Worm (Caenorhabditis elegans) whole organism, L4 larva: ENCODE measurements around the gene test-1.

Experiments used
- F49E8.2 ChIP-seq: sonication (generic microtip); optimal IDR thresholded peaks from 2 replicates; lab custom pipeline; 2016; ENCODE audit warnings: missing compliant biosample characterization, mild to moderate bottlenecking, missing genetic modification characterization, borderline replicate concordance
- Y5F2A.4 ChIP-seq: fragments of 200-800 bp; sonication (Bioruptor generic); optimal IDR thresholded peaks from 2 replicates; lab custom pipeline; 2018; ENCODE audit warnings: mild to moderate bottlenecking, missing genetic modification characterization, missing compliant biosample characterization
- Y75B8A.6 ChIP-seq: fragments of 200-800 bp; sonication (Bioruptor generic); IDR thresholded peaks from 2 replicates; pipeline ENCODE4 v1.3.6; 2022; ENCODE audit warnings: missing genetic modification reagents, missing genetic modification characterization, missing compliant biosample characterization
- ZK546.5 ChIP-seq, 2 experiments: sonication (generic microtip); optimal IDR thresholded peaks; 2 replicates each; lab custom pipeline; 2017; ENCODE audit warnings: missing biosample characterization in 2 of 2, missing genetic modification characterization in 2 of 2
- aha-1 ChIP-seq: fragments of 150-350 bp; peaks from one replicate; lab custom pipeline; 2014; ENCODE audit warnings: missing biosample characterization, missing genetic modification characterization
- aly-2 ChIP-seq: sonication (generic microtip); optimal IDR thresholded peaks from 2 replicates; lab custom pipeline; 2018; ENCODE audit warnings: missing biosample characterization, missing genetic modification characterization
- ceh-82 ChIP-seq: sonication (generic microtip); optimal IDR thresholded peaks from 2 replicates; lab custom pipeline; 2017; ENCODE audit warnings: missing biosample characterization, missing genetic modification characterization
- daf-12 ChIP-seq: fragments of 150-350 bp; optimal IDR thresholded peaks from 2 replicates; lab custom pipeline; 2014; ENCODE audit warnings: missing biosample characterization, missing genetic modification reagents, missing genetic modification characterization
- daf-16 ChIP-seq, 3 experiments: sonication (generic microtip); optimal IDR thresholded peaks; 2 replicates each; lab custom pipeline; 2016 to 2017; ENCODE audit warnings: missing genetic modification characterization in 3 of 3, missing genetic modification reagents in 3 of 3, mild to moderate bottlenecking in 2 of 3, missing compliant biosample characterization in 2 of 3, missing biosample characterization in 1 of 3, moderate library complexity in 1 of 3
- dmd-8 ChIP-seq: fragments of 200-800 bp; sonication (Bioruptor generic); IDR thresholded peaks from 2 replicates; pipeline ENCODE4 v1.3.6; 2022; ENCODE audit warnings: missing genetic modification characterization, missing compliant biosample characterization
- dmd-9 ChIP-seq: fragments of 200-800 bp; sonication (Bioruptor generic); IDR thresholded peaks from 2 replicates; pipeline ENCODE4 v1.3.6; 2022; ENCODE audit warnings: missing genetic modification reagents, missing genetic modification characterization, missing compliant biosample characterization
- dve-1 ChIP-seq: sonication (generic microtip); optimal IDR thresholded peaks from 2 replicates; lab custom pipeline; 2017; ENCODE audit warnings: antibody characterized with exemption, mild to moderate bottlenecking, missing genetic modification characterization, missing compliant biosample characterization; ENCODE audit not compliant: insufficient read depth
- egl-43 ChIP-seq: fragments of 200-800 bp; sonication (Bioruptor generic); IDR thresholded peaks from 2 replicates; pipeline ENCODE4 v1.3.6; 2022; ENCODE audit warnings: missing genetic modification reagents, missing genetic modification characterization, missing compliant biosample characterization
- hlh-11 ChIP-seq: fragments of 200-800 bp; sonication (Bioruptor generic); optimal IDR thresholded peaks from 2 replicates; lab custom pipeline; 2018; ENCODE audit warnings: mild to moderate bottlenecking, missing genetic modification characterization, missing compliant biosample characterization
- hlh-30 ChIP-seq: sonication (generic microtip); optimal IDR thresholded peaks from 2 replicates; lab custom pipeline; 2017; ENCODE audit warnings: antibody characterized with exemption, mild to moderate bottlenecking, missing genetic modification characterization, missing compliant biosample characterization; ENCODE audit not compliant: insufficient read depth
- hmg-1.1 ChIP-seq: fragments of 200-800 bp; sonication (Bioruptor generic); IDR thresholded peaks from 2 replicates; pipeline ENCODE4 v1.3.6; 2022; ENCODE audit warnings: missing genetic modification reagents, missing genetic modification characterization, missing compliant biosample characterization
- lin-38 ChIP-seq: fragments of 200-800 bp; sonication (Bioruptor generic); IDR thresholded peaks from 2 replicates; pipeline ENCODE4 v1.3.6; 2022; ENCODE audit warnings: missing genetic modification reagents, missing genetic modification characterization, missing compliant biosample characterization
- lsy-2 ChIP-seq, 2 experiments: fragments of 150-350 bp in 1 of 2; sonication (generic microtip) in 1 of 2; optimal IDR thresholded peaks; 2 replicates each; lab custom pipeline; 2014 to 2017; ENCODE audit warnings: missing biosample characterization in 2 of 2, missing genetic modification characterization in 2 of 2
- mdt-29 ChIP-seq: fragments of 200-800 bp; sonication (Bioruptor generic); IDR thresholded peaks from 2 replicates; pipeline ENCODE4 v1.3.6; 2022; ENCODE audit warnings: missing genetic modification reagents, missing genetic modification characterization, missing compliant biosample characterization
- nhr-10 ChIP-seq: fragments of 150-350 bp; optimal IDR thresholded peaks from 2 replicates; lab custom pipeline; 2014; ENCODE audit warnings: missing biosample characterization, missing genetic modification characterization
- nhr-11 ChIP-seq: fragments of 150-350 bp; optimal IDR thresholded peaks from 2 replicates; lab custom pipeline; 2014; ENCODE audit warnings: missing biosample characterization, missing genetic modification characterization
- nhr-237 ChIP-seq: sonication (generic microtip); optimal IDR thresholded peaks from 2 replicates; lab custom pipeline; 2017; ENCODE audit warnings: missing biosample characterization, missing genetic modification characterization
- nhr-48 ChIP-seq: sonication (generic microtip); optimal IDR thresholded peaks from 2 replicates; lab custom pipeline; 2016; ENCODE audit warnings: mild to moderate bottlenecking, missing genetic modification characterization, missing compliant biosample characterization
- pha-4 ChIP-seq, 2 experiments: fragments of 150-350 bp in 1 of 2; fragments of 200-800 bp in 1 of 2; sonication (Bioruptor generic) in 1 of 2; IDR thresholded peaks in 1 of 2; optimal IDR thresholded peaks in 1 of 2; 2 replicates each; pipeline versions ENCODE4 v1.3.6 to Lab custom; 2014 to 2022; ENCODE audit warnings: missing genetic modification characterization in 2 of 2, missing genetic modification reagents in 2 of 2, missing biosample characterization in 1 of 2, missing compliant biosample characterization in 1 of 2
- saeg-2 ChIP-seq: fragments of 200-800 bp; sonication (Bioruptor generic); IDR thresholded peaks from 2 replicates; pipeline ENCODE4 v1.3.6; 2022; ENCODE audit warnings: missing genetic modification reagents, missing genetic modification characterization, missing compliant biosample characterization
- snpc-4 ChIP-seq: fragments of 150-350 bp; optimal IDR thresholded peaks from 2 replicates; lab custom pipeline; 2014; ENCODE audit warnings: missing biosample characterization, missing genetic modification characterization
- tag-97 ChIP-seq: fragments of 200-800 bp; sonication (Bioruptor generic); IDR thresholded peaks from 2 replicates; pipeline ENCODE4 v1.3.6; 2022; ENCODE audit warnings: missing genetic modification characterization, missing compliant biosample characterization
- unc-39 ChIP-seq: sonication (generic microtip); optimal IDR thresholded peaks from 2 replicates; lab custom pipeline; 2017; ENCODE audit warnings: missing biosample characterization, missing genetic modification characterization
- zip-11 ChIP-seq: fragments of 200-800 bp; sonication (Bioruptor generic); IDR thresholded peaks from 2 replicates; pipeline ENCODE4 v1.3.6; 2022; ENCODE audit warnings: missing genetic modification characterization, missing compliant biosample characterization
- ztf-11 ChIP-seq: fragments of 150-350 bp; optimal IDR thresholded peaks from 2 replicates; lab custom pipeline; 2014; ENCODE audit warnings: missing biosample characterization, missing genetic modification characterization

The test-1 gene

ce11 chrIV:2111300-2111874, 25.4 kb upstream of the test-1 start, which contains the start of gene che-6 (continued):
- 0 out of 2 replicates have a peak, but pooled peaks have one; percentile 51 for TF ChIP-seq pha-4 (GFP tag; IDR thresholded peaks at IDR 0.05; lab: Robert Waterston, UW)
- no peak for TF ChIP-seq pha-4 (tag; optimal IDR thresholded peaks at IDR 0.05; lab: Kevin White, UChicago)
- TF ChIP-seq ZK546.5 (tag; optimal IDR thresholded peaks at IDR 0.05; lab: Kevin White, UChicago) = no peak
- TF ChIP-seq dve-1 (tag; lab: Kevin White, UChicago) = peak; percentile 45
- peak; percentile 60; the same call in 1 of the 2 replicates for TF ChIP-seq saeg-2 (GFP tag; lab: Robert Waterston, UW)
- no peak for TF ChIP-seq daf-16 (GFP tag; optimal IDR thresholded peaks at IDR 0.05; lab: Kevin White, UChicago)
- peak; percentile 22 for TF ChIP-seq daf-16 (tag; optimal IDR thresholded peaks at IDR 0.05; lab: Kevin White, UChicago)
- no peak for TF ChIP-seq dmd-9 (GFP tag; lab: Robert Waterston, UW)
- 0 out of 2 replicates have a peak, but pooled peaks have one; percentile 44 for TF ChIP-seq Y75B8A.6

DNA sequence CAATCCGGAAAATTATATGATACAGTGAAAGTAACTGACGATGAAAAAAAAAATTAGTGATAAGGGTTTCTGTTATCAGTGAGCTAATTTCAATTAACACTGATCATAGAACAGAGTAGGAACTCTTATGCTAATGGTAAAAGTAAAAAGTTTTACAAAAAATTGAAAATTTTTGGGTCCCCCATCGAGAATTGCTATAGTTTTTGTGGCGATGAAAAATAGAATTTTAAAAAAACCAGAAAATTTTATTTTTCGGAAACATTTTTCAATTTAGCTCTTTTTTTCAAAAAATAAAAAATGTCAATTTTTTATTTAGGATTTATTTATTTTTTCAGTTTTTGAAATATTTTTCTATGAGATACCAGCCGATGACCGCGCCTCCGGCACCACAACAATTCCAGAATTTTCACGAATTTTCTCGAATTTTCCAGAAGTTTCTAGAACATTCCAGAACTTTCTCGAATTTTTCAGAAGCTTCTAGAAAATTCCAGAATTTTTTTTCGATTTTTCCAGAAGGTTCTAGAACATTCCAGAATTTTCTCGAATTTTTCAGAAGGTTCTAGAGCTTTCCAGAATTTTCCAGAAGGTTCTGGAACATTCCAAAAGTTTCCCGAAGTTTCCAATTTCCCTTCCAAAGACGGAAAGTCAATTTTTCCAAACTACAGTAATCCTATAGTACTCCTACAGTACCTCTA, 23.2 kb upstream of the test-1 start, which contains the start of gene C23H5.8:
TSS of gene C23H5.8 (minus strand) at position 51 of the 695 bp plus-strand sequence.
- TF ChIP-seq hlh-30 (tag; lab: Kevin White, UChicago) (no peak), ceh-82 (tag; lab: Kevin White, UChicago) (no peak), snpc-4 (tag; lab: Kevin White, UChicago) (no peak), daf-12 (tag; lab: Kevin White, UChicago) (no peak), daf-16 (GFP tag; optimal IDR thresholded peaks at IDR 0.05; lab: Kevin White, UChicago) (no peak), daf-16 (tag; optimal IDR thresholded peaks at IDR 0.05; lab: Kevin White, UChicago) (peak; percentile 35), Y75B8A.6 (no peak), unc-39 (tag; lab: Kevin White, UChicago) (no peak), mdt-29 (GFP tag; lab: Robert Waterston, UW) (peak; percentile 81), lin-38 (GFP tag; lab: Robert Waterston, UW) (peak; percentile 6; the same call in 1 of the 2 replicates), tag-97 (no peak)

DNA sequence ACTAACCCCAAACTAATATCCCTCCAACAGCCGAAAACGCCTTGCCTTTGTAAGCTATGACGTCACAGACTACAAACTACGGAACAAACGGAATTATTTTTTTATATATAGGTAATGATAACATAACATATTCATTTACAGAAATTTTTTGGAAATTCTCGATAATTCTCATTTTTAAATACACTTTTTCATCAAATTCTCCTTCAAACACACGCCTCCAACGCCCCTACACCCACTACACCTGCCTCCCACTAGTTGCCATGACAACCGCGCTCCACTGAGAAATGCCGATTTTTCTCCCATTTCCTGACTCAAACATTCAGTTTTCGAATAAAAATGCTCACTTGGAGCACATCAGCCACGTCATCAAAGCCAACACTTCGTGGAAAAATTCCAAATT, 22.4 kb upstream of the test-1 start, which contains the start of gene xbx-4:
TSS of gene xbx-4 (plus strand) at position 301 of the 400 bp plus-strand sequence.
- TF ChIP-seq aha-1 (peak; percentile 80), zip-11 (GFP tag; lab: Robert Waterston, UW) (no peak)
- TF ChIP-seq, all 104 proteins: peak for 1

ce11 chrIV:2117268-2117667, 19.5 kb upstream of the test-1 start:
- no peak for TF ChIP-seq aly-2 (tag; lab: Kevin White, UChicago)
- TF ChIP-seq Y5F2A.4 (GFP tag; lab: Kevin White, UChicago) = no peak
- no peak for TF ChIP-seq nhr-11 (tag; lab: Kevin White, UChicago)
- TF ChIP-seq lsy-2 (tag; optimal IDR thresholded peaks at IDR 0.05; lab: Kevin White, UChicago) = no peak
- no peak for TF ChIP-seq dmd-8 (GFP tag; lab: Robert Waterston, UW)
- TF ChIP-seq F49E8.2 (tag; lab: Kevin White, UChicago) = no peak
- no peak for TF ChIP-seq egl-43 (GFP tag; lab: Robert Waterston, UW)
- TF ChIP-seq hlh-11 (tag; lab: Kevin White, UChicago) = no peak
- TF ChIP-seq hmg-1.1 (GFP tag; lab: Robert Waterston, UW) = no peak
- TF ChIP-seq nhr-10 (tag; lab: Kevin White, UChicago) = no peak
- TF ChIP-seq pha-4 (GFP tag; IDR thresholded peaks at IDR 0.05; lab: Robert Waterston, UW) = no peak
- TF ChIP-seq pha-4 (tag; optimal IDR thresholded peaks at IDR 0.05; lab: Kevin White, UChicago) = no peak
- no peak for TF ChIP-seq ceh-82 (tag; lab: Kevin White, UChicago)
- TF ChIP-seq ztf-11 = no peak
- TF ChIP-seq nhr-48 (tag; lab: Kevin White, UChicago) = no peak
- TF ChIP-seq nhr-237 (tag; lab: Kevin White, UChicago) = no peak
